Worm (Caenorhabditis elegans) whole organism, L3 larva: ENCODE data around the gene R11D1.12.

Experiments used
- R02D3.7 ChIP-seq: fragments of 150-350 bp; optimal IDR thresholded peaks from 2 replicates; lab custom pipeline; 2014; ENCODE audit warnings: missing biosample characterization, missing genetic modification characterization
- ZK546.5 ChIP-seq: sonication (generic microtip); optimal IDR thresholded peaks from 2 replicates; lab custom pipeline; 2017; ENCODE audit warnings: missing biosample characterization, missing genetic modification characterization
- aly-2 ChIP-seq: fragments of 150-350 bp; optimal IDR thresholded peaks from 2 replicates; lab custom pipeline; 2014; ENCODE audit warnings: missing biosample characterization, missing genetic modification characterization
- pqm-1 ChIP-seq: fragments of 150-350 bp; optimal IDR thresholded peaks from 2 replicates; lab custom pipeline; 2017; ENCODE audit warnings: missing biosample characterization, missing genetic modification characterization, inconsistent platforms
- zag-1 ChIP-seq: fragments of 150-350 bp; optimal IDR thresholded peaks from 2 replicates; lab custom pipeline; 2014; ENCODE audit warnings: missing biosample characterization, missing genetic modification characterization
- ztf-11 ChIP-seq: fragments of 150-350 bp; optimal IDR thresholded peaks from 2 replicates; lab custom pipeline; 2014; ENCODE audit warnings: missing biosample characterization, missing genetic modification characterization

- TF ChIP-seq ztf-11 (tag; lab: Kevin White, UChicago) (no peak), R02D3.7 (tag; lab: Kevin White, UChicago) (no peak), pqm-1 (tag; lab: Kevin White, UChicago) (no peak), zag-1 (tag; lab: Kevin White, UChicago) (no peak), ZK546.5 (tag; lab: Kevin White, UChicago) (no peak), aly-2 (no peak)
These were observed 10.5 kb upstream of the R11D1.12 start, which contains the start of gene cky-1 for ce11 chrV:12736166-12736753.
